Worm (Caenorhabditis elegans) whole organism, L4 larva: ENCODE measurements around the gene T28C6.10.

Experiments used
- R02D3.7 ChIP-seq: fragments of 150-350 bp; sonication (generic microtip); optimal IDR thresholded peaks from 3 replicates; lab custom pipeline; 2014; ENCODE audit warnings: missing biosample characterization, missing genetic modification characterization
- T20F7.1 ChIP-seq: fragments of 200-800 bp; sonication (Bioruptor generic); optimal IDR thresholded peaks from 2 replicates; lab custom pipeline; 2018; ENCODE audit warnings: mild to moderate bottlenecking, missing genetic modification characterization, missing compliant biosample characterization
- T26A8.4 ChIP-seq: fragments of 200-800 bp; sonication (Bioruptor generic); IDR thresholded peaks from 2 replicates; pipeline ENCODE4 v1.3.6; 2022; ENCODE audit warnings: missing genetic modification characterization, missing compliant biosample characterization
- ZK337.2 ChIP-seq: fragments of 200-800 bp; sonication (Bioruptor generic); IDR thresholded peaks from 2 replicates; pipeline ENCODE4 v1.3.6; 2022; ENCODE audit warnings: missing genetic modification reagents, missing genetic modification characterization, missing compliant biosample characterization
- aha-1 ChIP-seq: fragments of 150-350 bp; peaks from one replicate; lab custom pipeline; 2014; ENCODE audit warnings: missing biosample characterization, missing genetic modification characterization
- attf-4 ChIP-seq: sonication (generic microtip); optimal IDR thresholded peaks from 3 replicates; lab custom pipeline; 2017; ENCODE audit warnings: missing biosample characterization, missing genetic modification characterization
- ceh-20 ChIP-seq: fragments of 200-800 bp; sonication (Bioruptor generic); IDR thresholded peaks from 2 replicates; pipeline ENCODE4 v1.3.6; 2022; ENCODE audit warnings: missing genetic modification reagents, missing genetic modification characterization, missing compliant biosample characterization
- ceh-28 ChIP-seq: fragments of 150-350 bp; optimal IDR thresholded peaks from 2 replicates; lab custom pipeline; 2014; ENCODE audit warnings: missing biosample characterization, missing genetic modification reagents, missing genetic modification characterization
- ceh-32 ChIP-seq: sonication (generic microtip); optimal IDR thresholded peaks from 2 replicates; lab custom pipeline; 2016; ENCODE audit warnings: mild to moderate bottlenecking, missing genetic modification characterization, missing compliant biosample characterization; ENCODE audit not compliant: poor library complexity
- ces-1 ChIP-seq: fragments of 150-350 bp; sonication (generic microtip); optimal IDR thresholded peaks from 4 replicates; lab custom pipeline; 2014; ENCODE audit warnings: missing biosample characterization, missing genetic modification reagents, missing genetic modification characterization
- cey-2 ChIP-seq: sonication (generic microtip); optimal IDR thresholded peaks from 3 replicates; lab custom pipeline; 2017; ENCODE audit warnings: missing genetic modification characterization, mild to moderate bottlenecking, missing compliant biosample characterization, antibody characterized with exemption, borderline replicate concordance; ENCODE audit not compliant: insufficient read depth
- daf-16 ChIP-seq, 3 experiments: sonication (generic microtip); optimal IDR thresholded peaks; 2 replicates each; lab custom pipeline; 2016 to 2017; ENCODE audit warnings: missing genetic modification characterization in 3 of 3, missing genetic modification reagents in 3 of 3, mild to moderate bottlenecking in 2 of 3, missing compliant biosample characterization in 2 of 3, missing biosample characterization in 1 of 3, moderate library complexity in 1 of 3
- dmd-6 ChIP-seq: fragments of 200-800 bp; sonication (Bioruptor generic); IDR thresholded peaks from 2 replicates; pipeline ENCODE4 v1.3.6; 2022; ENCODE audit warnings: missing genetic modification reagents, missing genetic modification characterization, missing compliant biosample characterization
- dpl-1 ChIP-seq: fragments of 150-350 bp; optimal IDR thresholded peaks from 2 replicates; lab custom pipeline; 2014; ENCODE audit warnings: missing biosample characterization, missing genetic modification reagents, missing genetic modification characterization
- dve-1 ChIP-seq: sonication (generic microtip); optimal IDR thresholded peaks from 2 replicates; lab custom pipeline; 2017; ENCODE audit warnings: antibody characterized with exemption, mild to moderate bottlenecking, missing genetic modification characterization, missing compliant biosample characterization; ENCODE audit not compliant: insufficient read depth
- egl-43 ChIP-seq: fragments of 200-800 bp; sonication (Bioruptor generic); IDR thresholded peaks from 2 replicates; pipeline ENCODE4 v1.3.6; 2022; ENCODE audit warnings: missing genetic modification reagents, missing genetic modification characterization, missing compliant biosample characterization
- fos-1 ChIP-seq: fragments of 150-350 bp; optimal IDR thresholded peaks from 2 replicates; lab custom pipeline; 2014; ENCODE audit warnings: missing biosample characterization, missing genetic modification characterization
- hif-1 ChIP-seq, 2 experiments: sonication (generic microtip); optimal IDR thresholded peaks; 2 replicates each; lab custom pipeline; 2016 to 2017; ENCODE audit warnings: missing compliant biosample characterization in 2 of 2, missing genetic modification characterization in 2 of 2, missing genetic modification reagents in 2 of 2, missing genotype in 2 of 2, mild to moderate bottlenecking in 1 of 2
- hlh-11 ChIP-seq: fragments of 200-800 bp; sonication (Bioruptor generic); optimal IDR thresholded peaks from 2 replicates; lab custom pipeline; 2018; ENCODE audit warnings: mild to moderate bottlenecking, missing genetic modification characterization, missing compliant biosample characterization
- hlh-30 ChIP-seq: sonication (generic microtip); optimal IDR thresholded peaks from 2 replicates; lab custom pipeline; 2017; ENCODE audit warnings: antibody characterized with exemption, mild to moderate bottlenecking, missing genetic modification characterization, missing compliant biosample characterization; ENCODE audit not compliant: insufficient read depth
- hmg-1.1 ChIP-seq: fragments of 200-800 bp; sonication (Bioruptor generic); IDR thresholded peaks from 2 replicates; pipeline ENCODE4 v1.3.6; 2022; ENCODE audit warnings: missing genetic modification reagents, missing genetic modification characterization, missing compliant biosample characterization
- lin-1 ChIP-seq: fragments of 200-800 bp; sonication (Bioruptor generic); IDR thresholded peaks from 2 replicates; pipeline ENCODE4 v1.3.6; 2022; ENCODE audit warnings: missing genetic modification reagents, missing genetic modification characterization, missing compliant biosample characterization
- lin-13 ChIP-seq: fragments of 150-350 bp; optimal IDR thresholded peaks from 2 replicates; lab custom pipeline; 2014; ENCODE audit warnings: missing biosample characterization, missing genetic modification reagents, missing genetic modification characterization
- lin-29 ChIP-seq: fragments of 200-800 bp; sonication (Bioruptor generic); IDR thresholded peaks from 2 replicates; pipeline ENCODE4 v1.3.6; 2022; ENCODE audit warnings: missing genetic modification reagents, missing genetic modification characterization, missing compliant biosample characterization
- lin-38 ChIP-seq: fragments of 200-800 bp; sonication (Bioruptor generic); IDR thresholded peaks from 2 replicates; pipeline ENCODE4 v1.3.6; 2022; ENCODE audit warnings: missing genetic modification reagents, missing genetic modification characterization, missing compliant biosample characterization
- lin-39 ChIP-seq: fragments of 150-350 bp; optimal IDR thresholded peaks from 2 replicates; lab custom pipeline; 2014; ENCODE audit warnings: missing biosample characterization, missing genetic modification reagents, missing genetic modification characterization
- lsy-2 ChIP-seq, 2 experiments: fragments of 150-350 bp in 1 of 2; sonication (generic microtip) in 1 of 2; optimal IDR thresholded peaks; 2 replicates each; lab custom pipeline; 2014 to 2017; ENCODE audit warnings: missing biosample characterization in 2 of 2, missing genetic modification characterization in 2 of 2
- madf-9 ChIP-seq: fragments of 200-800 bp; sonication (Bioruptor generic); conservative IDR thresholded peaks from 2 replicates; pipeline ENCODE4 v1.3.6; 2022; ENCODE audit warnings: missing genetic modification reagents, missing genetic modification characterization, missing compliant biosample characterization
- mdl-1 ChIP-seq, 2 experiments: fragments of 150-350 bp in 1 of 2; sonication (generic microtip) in 1 of 2; optimal IDR thresholded peaks; 2 replicates each; lab custom pipeline; 2014 to 2017; ENCODE audit warnings: missing biosample characterization in 2 of 2, missing genetic modification characterization in 2 of 2
- mep-1 ChIP-seq: fragments of 150-350 bp; sonication (generic microtip); optimal IDR thresholded peaks from 3 replicates; lab custom pipeline; 2014; ENCODE audit warnings: missing biosample characterization, missing genetic modification characterization
- mes-2 ChIP-seq: sonication (generic microtip); optimal IDR thresholded peaks from 2 replicates; lab custom pipeline; 2016; ENCODE audit warnings: missing genotype, mild to moderate bottlenecking, missing genetic modification characterization, missing compliant biosample characterization; ENCODE audit not compliant: poor library complexity, severe bottlenecking
- mxl-2 ChIP-seq: fragments of 200-800 bp; sonication (Bioruptor generic); conservative IDR thresholded peaks from 2 replicates; pipeline ENCODE4 v1.3.6; 2022; ENCODE audit warnings: missing genetic modification reagents, missing genetic modification characterization, missing compliant biosample characterization
- mxl-3 ChIP-seq: fragments of 200-800 bp; sonication (Bioruptor generic); optimal IDR thresholded peaks from 2 replicates; lab custom pipeline; 2018; ENCODE audit warnings: mild to moderate bottlenecking, missing genetic modification characterization, missing compliant biosample characterization
- nhr-11 ChIP-seq: fragments of 150-350 bp; optimal IDR thresholded peaks from 2 replicates; lab custom pipeline; 2014; ENCODE audit warnings: missing biosample characterization, missing genetic modification characterization
- nhr-28 ChIP-seq: fragments of 150-350 bp; optimal IDR thresholded peaks from 2 replicates; lab custom pipeline; 2014; ENCODE audit warnings: missing biosample characterization, missing genetic modification characterization
- nhr-77 ChIP-seq: fragments of 150-350 bp; optimal IDR thresholded peaks from 2 replicates; lab custom pipeline; 2014; ENCODE audit warnings: missing biosample characterization, missing genetic modification characterization
- php-3 ChIP-seq: fragments of 200-800 bp; sonication (Bioruptor generic); IDR thresholded peaks from 2 replicates; pipeline ENCODE4 v1.3.6; 2022; ENCODE audit warnings: missing genetic modification reagents, missing genetic modification characterization, missing compliant biosample characterization
- pqm-1 ChIP-seq: sonication (generic microtip); optimal IDR thresholded peaks from 2 replicates; lab custom pipeline; 2017; ENCODE audit warnings: missing biosample characterization, missing genetic modification characterization
- rbr-2 ChIP-seq: sonication (generic microtip); optimal IDR thresholded peaks from 2 replicates; lab custom pipeline; 2016; ENCODE audit warnings: missing genotype, missing genetic modification characterization, missing compliant biosample characterization
- saeg-2 ChIP-seq: fragments of 200-800 bp; sonication (Bioruptor generic); IDR thresholded peaks from 2 replicates; pipeline ENCODE4 v1.3.6; 2022; ENCODE audit warnings: missing genetic modification reagents, missing genetic modification characterization, missing compliant biosample characterization
- unc-62 ChIP-seq, 3 experiments: fragments of 150-350 bp in 1 of 3; sonication (generic microtip); optimal IDR thresholded peaks in 2 of 3; peaks in 1 of 3; 1 replicate in 1 of 3; 2 replicates in 2 of 3; lab custom pipeline; 2014 to 2017; ENCODE audit warnings: missing biosample characterization in 3 of 3, missing genetic modification characterization in 3 of 3, missing genetic modification reagents in 3 of 3, missing genotype in 1 of 3
- zfp-2 ChIP-seq: sonication (generic microtip); optimal IDR thresholded peaks from 2 replicates; lab custom pipeline; 2016; ENCODE audit warnings: mild to moderate bottlenecking, missing genetic modification characterization, missing compliant biosample characterization

Gene T28C6.10

ce11 chrIV:8826606-8827000 lies 8.9 kb downstream of the T28C6.10 start:
- peak; percentile 22 for TF ChIP-seq hlh-11 (tag; lab: Kevin White, UChicago)
- no peak for TF ChIP-seq daf-16 (GFP tag; optimal IDR thresholded peaks at IDR 0.05; lab: Kevin White, UChicago)
- no peak for TF ChIP-seq daf-16 (tag; optimal IDR thresholded peaks at IDR 0.05; lab: Kevin White, UChicago)
- peak; percentile 10 for TF ChIP-seq dve-1 (tag; lab: Kevin White, UChicago)
- TF ChIP-seq mes-2 (tag; lab: Kevin White, UChicago) = peak; percentile 54
- peak; percentile 31 for TF ChIP-seq ceh-28 (tag; lab: Kevin White, UChicago)
- no peak for TF ChIP-seq ces-1 (GFP tag; lab: Kevin White, UChicago)
- TF ChIP-seq php-3 (GFP tag; lab: Robert Waterston, UW) = no peak
- peak in 1 of 2 experiments; percentile 50 for TF ChIP-seq lsy-2 (tag; optimal IDR thresholded peaks at IDR 0.05; lab: Kevin White, UChicago)
- TF ChIP-seq aha-1 (tag; lab: Kevin White, UChicago) = peak; percentile 90
- TF ChIP-seq ceh-32 = no peak
- TF ChIP-seq hif-1 (tag; optimal IDR thresholded peaks at IDR 0.05; lab: Kevin White, UChicago) = peak in 1 of 2 experiments; percentile 21
- no peak for TF ChIP-seq madf-9 (GFP tag; lab: Robert Waterston, UW)
- TF ChIP-seq rbr-2 = peak; percentile 31
- no peak for TF ChIP-seq ZK337.2
- TF ChIP-seq mep-1 (tag; lab: Kevin White, UChicago) = peak; percentile 16
- TF ChIP-seq lin-29 (GFP tag; lab: Robert Waterston, UW) = no peak
- TF ChIP-seq lin-38 (GFP tag; lab: Robert Waterston, UW) = peak; percentile 44; the same call in 1 of the 2 replicates
- peak; percentile 44 for TF ChIP-seq dpl-1 (GFP tag; lab: Kevin White, UChicago)

DNA sequence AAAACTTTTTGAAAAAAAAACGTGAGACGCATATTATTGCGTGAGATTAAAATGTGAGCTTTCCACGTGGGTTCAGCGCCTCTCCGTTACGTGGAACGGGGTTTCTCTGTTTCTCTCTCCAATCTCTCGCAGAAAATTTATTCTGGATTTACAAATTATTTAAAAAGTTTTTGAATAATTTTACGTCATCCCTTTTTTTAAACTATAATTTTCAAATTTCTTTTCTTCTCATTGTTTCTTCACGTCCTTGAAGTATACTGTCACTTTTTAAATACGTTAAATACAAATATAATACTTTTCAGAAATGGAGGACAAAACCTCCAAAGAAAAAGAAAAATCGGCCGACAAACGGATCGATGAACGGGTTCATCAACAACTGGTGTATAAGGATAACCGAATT lies 9.8 kb downstream of the T28C6.10 start, which contains the start of gene T28C6.7:
T28C6.7 (plus strand) TSS at position 301 of the 400 bp plus-strand sequence.
- no peak for TF ChIP-seq egl-43
- no peak for TF ChIP-seq attf-4 (tag; lab: Kevin White, UChicago)
- no peak for TF ChIP-seq T20F7.1 (GFP tag; lab: Kevin White, UChicago)
- TF ChIP-seq, all 104 proteins: peak for 0

- TF ChIP-seq mes-2 (tag; lab: Kevin White, UChicago) (peak; percentile 29), mxl-2 (no peak), hlh-30 (peak; percentile 68), ceh-20 (GFP tag; lab: Robert Waterston, UW) (no peak), lin-1 (GFP tag; lab: Robert Waterston, UW) (0 out of 2 replicates have a peak, but pooled peaks have one; percentile 25), T26A8.4 (GFP tag; lab: Robert Waterston, UW) (peak; percentile 67), pqm-1 (tag; lab: Kevin White, UChicago) (peak; percentile 22), dpl-1 (GFP tag; lab: Kevin White, UChicago) (peak; percentile 26), mdl-1 (tag; optimal IDR thresholded peaks at IDR 0.05; lab: Kevin White, UChicago) (peak in 1 of 2 experiments; percentile 47), fos-1 (tag; lab: Kevin White, UChicago) (no peak), dve-1 (tag; lab: Kevin White, UChicago) (peak; percentile 43), hmg-1.1 (GFP tag; lab: Robert Waterston, UW) (0 out of 2 replicates have a peak, but pooled peaks have one; percentile 46), attf-4 (tag; lab: Kevin White, UChicago) (no peak), lsy-2 (tag; optimal IDR thresholded peaks at IDR 0.05; lab: Kevin White, UChicago) (peak in 1 of 2 experiments; percentile 39), R02D3.7 (tag; lab: Kevin White, UChicago) (no peak), hlh-11 (tag; lab: Kevin White, UChicago) (peak; percentile 84), saeg-2 (GFP tag; lab: Robert Waterston, UW) (no peak), T20F7.1 (GFP tag; lab: Kevin White, UChicago) (no peak), nhr-11 (tag; lab: Kevin White, UChicago) (peak; percentile 64), daf-16 (GFP tag; optimal IDR thresholded peaks at IDR 0.05; lab: Kevin White, UChicago) (no peak), daf-16 (tag; optimal IDR thresholded peaks at IDR 0.05; lab: Kevin White, UChicago) (peak; percentile 93), mxl-3 (GFP tag; lab: Kevin White, UChicago) (peak; percentile 83), lin-13 (GFP tag; lab: Kevin White, UChicago) (peak; percentile 16), ceh-28 (tag; lab: Kevin White, UChicago) (no peak), unc-62 (GFP tag; optimal IDR thresholded peaks at IDR 0.05 in 1 of 2; lab: Kevin White, UChicago) (no peak), unc-62 (tag; optimal IDR thresholded peaks at IDR 0.05; lab: Kevin White, UChicago) (no peak), aha-1 (tag; lab: Kevin White, UChicago) (peak; percentile 77), cey-2 (peak; percentile 33), zfp-2 (no peak), nhr-77 (peak; percentile 77), mep-1 (tag; lab: Kevin White, UChicago) (peak; percentile 23), lin-39 (tag; lab: Kevin White, UChicago) (no peak), nhr-28 (tag; lab: Kevin White, UChicago) (peak; percentile 88), dmd-6 (GFP tag; lab: Robert Waterston, UW) (peak; percentile 46)
Observed at ce11 chrIV:8830591-8830990, 12.9 kb downstream of the T28C6.10 start, which contains the start of gene T28C6.8. Gene T28C6.8 (minus strand): TSS chrIV:8830727.
